Worm (Caenorhabditis elegans) whole organism, L1 larva: Measurements from ENCODE around the gene spig-9.

Source experiments
- blmp-1 ChIP-seq: fragments of 150-350 bp; optimal IDR thresholded peaks from 2 replicates; lab custom pipeline; 2014; ENCODE audit warnings: missing biosample characterization, missing genetic modification characterization
- efl-1 ChIP-seq, 4 experiments: fragments of 150-350 bp; optimal IDR thresholded peaks in 3 of 4; peaks in 1 of 4; 1 replicate in 1 of 4; 2 replicates in 3 of 4; lab custom pipeline; 2014; ENCODE audit warnings: missing biosample characterization in 2 of 4, missing genetic modification characterization in 2 of 4, missing genetic modification reagents in 2 of 4
- egl-13 ChIP-seq: sonication (generic microtip); optimal IDR thresholded peaks from 2 replicates; lab custom pipeline; 2016; ENCODE audit warnings: missing genotype, missing genetic modification reagents, missing genetic modification characterization, missing compliant biosample characterization
- elt-2 ChIP-seq: sonication (generic microtip); optimal IDR thresholded peaks from 2 replicates; lab custom pipeline; 2016; ENCODE audit warnings: missing genetic modification characterization, mild to moderate bottlenecking, inconsistent platforms, missing compliant biosample characterization, missing genetic modification reagents
- lin-13 ChIP-seq: fragments of 150-350 bp; optimal IDR thresholded peaks from 2 replicates; lab custom pipeline; 2014; ENCODE audit warnings: missing biosample characterization, missing genetic modification reagents, missing genetic modification characterization
- lin-35 ChIP-seq, 2 experiments: fragments of 150-350 bp; optimal IDR thresholded peaks; 2 replicates each; lab custom pipeline; 2014; ENCODE audit warnings: missing biosample characterization in 2 of 2, missing genetic modification characterization in 2 of 2, missing genetic modification reagents in 2 of 2
- mdl-1 ChIP-seq, 2 experiments: fragments of 150-350 bp; optimal IDR thresholded peaks; 2 replicates each; lab custom pipeline; 2014 to 2017; ENCODE audit warnings: missing biosample characterization in 2 of 2, missing genetic modification characterization in 2 of 2, inconsistent platforms in 1 of 2
- snpc-4 ChIP-seq: fragments of 150-350 bp; optimal IDR thresholded peaks from 2 replicates; lab custom pipeline; 2014; ENCODE audit warnings: missing biosample characterization, missing genetic modification characterization
- sptf-1 ChIP-seq: fragments of 150-350 bp; optimal IDR thresholded peaks from 2 replicates; lab custom pipeline; 2014; ENCODE audit warnings: missing biosample characterization, missing genetic modification characterization

DNA sequence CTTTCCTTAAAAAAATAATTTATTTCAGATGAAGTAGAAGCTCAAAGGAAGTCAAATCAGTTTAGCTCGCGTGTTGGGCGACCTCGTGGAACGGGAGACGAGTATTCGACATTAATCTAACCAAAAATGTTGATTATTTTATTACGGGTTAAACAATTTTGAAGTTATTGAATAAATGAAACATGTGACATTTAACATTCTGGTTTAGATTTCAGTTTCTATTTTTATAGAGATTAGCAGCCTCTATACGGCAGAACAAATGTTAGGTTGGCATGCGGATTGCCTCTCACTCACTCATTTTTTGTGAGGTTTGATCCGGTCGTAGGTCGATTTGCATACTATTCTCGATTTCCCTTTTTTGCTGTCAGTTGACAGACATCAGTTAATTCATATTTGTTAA is 27.2 kb downstream of the spig-9 start, which contains the start of gene F53F4.1:
- TF ChIP-seq lin-13 (GFP tag; lab: Kevin White, UChicago), result no peak
- TF ChIP-seq lin-35 (GFP tag; optimal IDR thresholded peaks at IDR 0.05; lab: Kevin White, UChicago), result no peak
- TF ChIP-seq mdl-1 (tag; optimal IDR thresholded peaks at IDR 0.05; lab: Kevin White, UChicago), result no peak
- no peak for TF ChIP-seq elt-2
- TF ChIP-seq efl-1 (optimal IDR thresholded peaks at IDR 0.05; lab: Kevin White, UChicago), result no peak
- TF ChIP-seq efl-1 (GFP tag; optimal IDR thresholded peaks at IDR 0.05 in 1 of 2; lab: Kevin White, UChicago), result no peak
- TF ChIP-seq blmp-1 (tag; lab: Kevin White, UChicago), result no peak
- no peak for TF ChIP-seq sptf-1 (tag; lab: Kevin White, UChicago)
- no peak for TF ChIP-seq egl-13
- no peak for TF ChIP-seq snpc-4 (tag; lab: Kevin White, UChicago)
